Fruit fly (Drosophila melanogaster): ENCODE measurements around the gene Pgant6.

Gene Pgant6

DNA sequence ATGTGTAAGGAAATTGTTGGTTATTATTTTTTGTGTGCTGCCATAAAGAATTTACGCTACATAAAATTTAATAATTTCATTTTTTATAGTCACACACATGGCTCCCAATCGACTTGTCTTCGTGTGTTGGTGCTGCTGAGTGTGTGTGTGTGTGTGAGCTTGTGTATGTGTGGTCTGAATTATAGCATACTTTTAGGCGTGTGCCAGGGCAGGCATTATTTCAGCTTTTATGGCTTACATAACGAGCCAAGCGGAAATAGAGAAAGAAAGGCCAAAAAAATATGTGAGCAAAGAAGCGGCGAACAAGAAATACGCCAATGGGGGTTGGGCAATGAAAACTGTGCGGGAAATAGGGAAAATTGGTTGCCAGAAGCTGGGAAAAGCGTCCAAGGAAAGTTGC, 50.2 kb downstream of the Pgant6 start (continued):
- TF ChIP-seq pfk (GFP tag; optimal IDR thresholded peaks at IDR 0.05), result no peak
- TF ChIP-seq Eip74EF (GFP tag; optimal IDR thresholded peaks at IDR 0.05), result no peak
- TF ChIP-seq abd-A (tag; optimal IDR thresholded peaks at IDR 0.05), result peak; percentile 78
- TF ChIP-seq cg (GFP tag; optimal IDR thresholded peaks at IDR 0.05), result peak; percentile 23
- TF ChIP-seq CG6791 (GFP tag; IDR thresholded peaks at IDR 0.05; ENCODE audit: partially characterized antibody), result 0 out of 3 replicates have a peak, but pooled peaks have one; percentile 15
- peak in 1 of 2 experiments; percentile 36 for TF ChIP-seq Pdp1 (GFP tag; optimal IDR thresholded peaks at IDR 0.05)
- TF ChIP-seq sisA (GFP tag; IDR thresholded peaks at IDR 0.05), result no peak
- TF ChIP-seq crc (GFP tag; optimal IDR thresholded peaks at IDR 0.05), result no peak

DNA sequence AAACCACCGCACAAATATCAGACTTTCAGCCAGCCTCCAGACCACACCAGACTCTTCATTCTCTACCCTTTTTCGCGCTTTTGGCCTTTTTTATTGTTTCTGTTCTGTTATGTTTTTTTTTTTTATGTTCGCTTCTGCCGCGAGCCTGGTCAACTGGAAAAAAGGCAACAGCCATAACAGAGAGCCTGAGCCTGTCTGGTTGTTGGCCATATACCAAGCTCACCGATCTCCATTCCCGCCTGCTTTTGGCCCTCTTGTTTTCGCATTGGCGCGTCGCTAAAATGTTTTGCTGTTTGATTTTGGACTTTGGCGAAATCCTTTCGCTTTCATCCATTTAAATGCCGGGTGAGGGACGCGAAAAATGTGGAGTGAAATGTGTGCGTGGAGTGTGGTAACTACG, 51.6 kb downstream of the Pgant6 start:
- TF ChIP-seq nom (GFP tag; optimal IDR thresholded peaks at IDR 0.05) (peak; percentile 78), corto (GFP tag; optimal IDR thresholded peaks at IDR 0.05) (peak; percentile 60), lbe (GFP tag; optimal IDR thresholded peaks at IDR 0.05) (peak; percentile 24), Drgx (GFP tag; IDR thresholded peaks at IDR 0.05) (no peak)

DNA sequence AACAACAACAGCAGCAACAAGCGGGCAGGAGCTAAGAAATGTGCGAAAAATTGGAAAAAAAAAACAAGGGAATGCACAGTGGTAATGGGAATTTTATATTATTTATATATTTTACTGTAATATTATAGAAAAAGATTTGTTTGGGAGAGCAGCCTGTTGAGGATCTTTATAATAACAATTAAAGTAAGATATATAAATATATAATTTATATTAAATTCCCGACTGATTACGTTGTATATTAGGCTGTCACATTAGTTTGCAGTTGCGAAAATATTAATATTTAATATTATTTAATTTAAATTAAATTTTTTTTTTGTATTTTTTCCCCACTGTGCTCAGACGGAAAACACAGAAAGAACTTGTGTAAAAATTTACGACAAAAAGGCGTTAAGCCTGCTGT, 52.9 kb downstream of the Pgant6 start:
- peak; percentile 75 for TF ChIP-seq nom (GFP tag; optimal IDR thresholded peaks at IDR 0.05)
- TF ChIP-seq CG12299 (tag; optimal IDR thresholded peaks at IDR 0.05), result no peak
- TF ChIP-seq Hr51 (GFP tag; optimal IDR thresholded peaks at IDR 0.05), result peak in 1 of 2 experiments; percentile 16
- no peak for TF ChIP-seq CG13296 (GFP tag; optimal IDR thresholded peaks at IDR 0.05)
- TF ChIP-seq CG1529 (GFP tag; optimal IDR thresholded peaks at IDR 0.05), result no peak
- no peak for TF ChIP-seq yki (optimal IDR thresholded peaks at IDR 0.05)
- peak in 1 of 2 experiments; percentile 45 for TF ChIP-seq bsh (GFP tag; optimal IDR thresholded peaks at IDR 0.05)
- no peak for TF ChIP-seq CG2120 (GFP tag; optimal IDR thresholded peaks at IDR 0.05)
- no peak for TF ChIP-seq ash1 (GFP tag; optimal IDR thresholded peaks at IDR 0.05)
- TF ChIP-seq Sox102F (GFP tag; optimal IDR thresholded peaks at IDR 0.05), result peak; percentile 1
- no peak for TF ChIP-seq CrebB (tag; optimal IDR thresholded peaks at IDR 0.05)
- TF ChIP-seq gem (tag; optimal IDR thresholded peaks at IDR 0.05), result peak; percentile 15
- TF ChIP-seq Jarid2 (GFP tag; optimal IDR thresholded peaks at IDR 0.05), result no peak
- TF ChIP-seq Drgx (GFP tag; IDR thresholded peaks at IDR 0.05), result peak; percentile 35; the same call in 1 of the 2 replicates
- TF ChIP-seq Xrp1 (GFP tag; IDR thresholded peaks at IDR 0.05), result no peak
- no peak for TF ChIP-seq CG11456 (GFP tag; IDR thresholded peaks at IDR 0.05)
- peak; percentile 71 for TF ChIP-seq lbe (GFP tag; optimal IDR thresholded peaks at IDR 0.05)
- no peak for TF ChIP-seq HHEX (GFP tag; optimal IDR thresholded peaks at IDR 0.05)
- no peak for TF ChIP-seq zen (tag; optimal IDR thresholded peaks at IDR 0.05)
- TF ChIP-seq CG10431 (GFP tag; optimal IDR thresholded peaks at IDR 0.05), result no peak

Measured in whole organism, embryonic.